Worm (Caenorhabditis elegans) whole organism, L1 larva: ENCODE results near the gene C05G5.7.

Source experiments
- C16A3.4 ChIP-seq: fragments of 150-350 bp; optimal IDR thresholded peaks from 2 replicates; lab custom pipeline; 2014; ENCODE audit warnings: missing biosample characterization, missing genetic modification characterization
- C34B4.2 ChIP-seq: sonication (generic microtip); optimal IDR thresholded peaks from 2 replicates; lab custom pipeline; 2017; ENCODE audit warnings: mild to moderate bottlenecking, missing genetic modification characterization, missing compliant biosample characterization
- aha-1 ChIP-seq: fragments of 150-350 bp; optimal IDR thresholded peaks from 2 replicates; lab custom pipeline; 2014; ENCODE audit warnings: missing biosample characterization, missing genetic modification characterization
- ama-1 ChIP-seq: fragments of 150-350 bp; optimal IDR thresholded peaks from 2 replicates; lab custom pipeline; 2014
- blmp-1 ChIP-seq: fragments of 150-350 bp; optimal IDR thresholded peaks from 2 replicates; lab custom pipeline; 2014; ENCODE audit warnings: missing biosample characterization, missing genetic modification characterization
- ceh-82 ChIP-seq, 3 experiments: fragments of 150-350 bp in 1 of 3; sonication (generic microtip) in 2 of 3; optimal IDR thresholded peaks; 2 replicates each; lab custom pipeline; 2014 to 2017; ENCODE audit warnings: missing biosample characterization in 3 of 3, missing genetic modification characterization in 3 of 3
- dpl-1 ChIP-seq, 3 experiments: fragments of 150-350 bp in 2 of 3; sonication (generic microtip) in 1 of 3; optimal IDR thresholded peaks; 2 replicates each; lab custom pipeline; 2014 to 2017; ENCODE audit warnings: missing biosample characterization in 3 of 3, missing genetic modification characterization in 3 of 3, missing genetic modification reagents in 3 of 3
- efl-1 ChIP-seq, 4 experiments: fragments of 150-350 bp; optimal IDR thresholded peaks in 3 of 4; peaks in 1 of 4; 1 replicate in 1 of 4; 2 replicates in 3 of 4; lab custom pipeline; 2014; ENCODE audit warnings: missing biosample characterization in 2 of 4, missing genetic modification characterization in 2 of 4, missing genetic modification reagents in 2 of 4
- efl-3 ChIP-seq: fragments of 200-800 bp; sonication (Bioruptor generic); optimal IDR thresholded peaks from 2 replicates; lab custom pipeline; 2018; ENCODE audit warnings: mild to moderate bottlenecking, missing genetic modification characterization, missing compliant biosample characterization
- egl-27 ChIP-seq, 2 experiments: fragments of 150-350 bp in 1 of 2; sonication (generic microtip); optimal IDR thresholded peaks; 3 replicates each; lab custom pipeline; 2017 to 2018; ENCODE audit warnings: missing biosample characterization in 2 of 2, missing genetic modification characterization in 2 of 2, missing genetic modification reagents in 2 of 2
- elt-2 ChIP-seq: sonication (generic microtip); optimal IDR thresholded peaks from 2 replicates; lab custom pipeline; 2016; ENCODE audit warnings: missing genetic modification characterization, mild to moderate bottlenecking, inconsistent platforms, missing compliant biosample characterization, missing genetic modification reagents
- elt-3 ChIP-seq, 6 experiments: fragments of 150-350 bp in 1 of 6; sonication (generic microtip); optimal IDR thresholded peaks; 2 replicates each; lab custom pipeline; 2017 to 2018; ENCODE audit warnings: missing biosample characterization in 6 of 6, missing genetic modification characterization in 6 of 6, inconsistent platforms in 1 of 6
- grh-1 ChIP-seq: fragments of 200-800 bp; sonication (Bioruptor generic); IDR thresholded peaks from 2 replicates; pipeline ENCODE4 v1.3.6; 2022; ENCODE audit warnings: missing genetic modification reagents, missing genetic modification characterization, missing compliant biosample characterization
- hlh-4 ChIP-seq: sonication (generic microtip); optimal IDR thresholded peaks from 2 replicates; lab custom pipeline; 2016; ENCODE audit warnings: mild to moderate bottlenecking, missing genetic modification characterization, missing compliant biosample characterization
- hpl-2 ChIP-seq: fragments of 150-350 bp; optimal IDR thresholded peaks from 2 replicates; lab custom pipeline; 2014; ENCODE audit warnings: missing biosample characterization, missing genetic modification reagents, missing genetic modification characterization
- irx-1 ChIP-seq: sonication (generic microtip); optimal IDR thresholded peaks from 2 replicates; lab custom pipeline; 2016; ENCODE audit warnings: missing genetic modification characterization, missing compliant biosample characterization
- jun-1 ChIP-seq: fragments of 150-350 bp; optimal IDR thresholded peaks from 2 replicates; lab custom pipeline; 2014; ENCODE audit warnings: missing biosample characterization, missing genetic modification reagents, missing genetic modification characterization
- lin-13 ChIP-seq: fragments of 150-350 bp; optimal IDR thresholded peaks from 2 replicates; lab custom pipeline; 2014; ENCODE audit warnings: missing biosample characterization, missing genetic modification reagents, missing genetic modification characterization
- lin-14 ChIP-seq: fragments of 200-800 bp; sonication (Bioruptor generic); optimal IDR thresholded peaks from 2 replicates; lab custom pipeline; 2018; ENCODE audit warnings: mild to moderate bottlenecking, missing genetic modification characterization, moderate library complexity, missing compliant biosample characterization
- lin-35 ChIP-seq, 2 experiments: fragments of 150-350 bp; optimal IDR thresholded peaks; 2 replicates each; lab custom pipeline; 2014; ENCODE audit warnings: missing biosample characterization in 2 of 2, missing genetic modification characterization in 2 of 2, missing genetic modification reagents in 2 of 2
- lin-39 ChIP-seq: fragments of 150-350 bp; optimal IDR thresholded peaks from 2 replicates; lab custom pipeline; 2014; ENCODE audit warnings: missing biosample characterization, missing genetic modification reagents, missing genetic modification characterization
- lsy-2 ChIP-seq, 2 experiments: fragments of 150-350 bp; optimal IDR thresholded peaks; 2 replicates each; lab custom pipeline; 2014; ENCODE audit warnings: missing biosample characterization in 2 of 2, missing genetic modification characterization in 2 of 2
- mdl-1 ChIP-seq, 2 experiments: fragments of 150-350 bp; optimal IDR thresholded peaks; 2 replicates each; lab custom pipeline; 2014 to 2017; ENCODE audit warnings: missing biosample characterization in 2 of 2, missing genetic modification characterization in 2 of 2, inconsistent platforms in 1 of 2
- mef-2 ChIP-seq: fragments of 150-350 bp; optimal IDR thresholded peaks from 2 replicates; lab custom pipeline; 2014; ENCODE audit warnings: missing biosample characterization, missing genetic modification characterization
- mep-1 ChIP-seq: fragments of 150-350 bp; optimal IDR thresholded peaks from 2 replicates; lab custom pipeline; 2014; ENCODE audit warnings: missing biosample characterization, missing genetic modification characterization
- nhr-19 ChIP-seq: fragments of 200-800 bp; sonication (Bioruptor generic); conservative IDR thresholded peaks from 2 replicates; pipeline ENCODE4 v1.3.6; 2022; ENCODE audit warnings: missing genetic modification characterization, missing compliant biosample characterization
- nhr-20 ChIP-seq: sonication (generic microtip); optimal IDR thresholded peaks from 2 replicates; lab custom pipeline; 2016; ENCODE audit warnings: mild to moderate bottlenecking, missing genetic modification characterization, missing compliant biosample characterization
- nhr-47 ChIP-seq: sonication (generic microtip); optimal IDR thresholded peaks from 2 replicates; lab custom pipeline; 2016; ENCODE audit warnings: mild to moderate bottlenecking, missing genetic modification characterization, moderate library complexity, missing compliant biosample characterization
- nhr-71 ChIP-seq: sonication (generic microtip); optimal IDR thresholded peaks from 2 replicates; lab custom pipeline; 2016; ENCODE audit warnings: mild to moderate bottlenecking, missing genetic modification characterization, moderate library complexity, missing compliant biosample characterization
- nhr-77 ChIP-seq: fragments of 150-350 bp; optimal IDR thresholded peaks from 2 replicates; lab custom pipeline; 2014; ENCODE audit warnings: missing biosample characterization, missing genetic modification characterization
- nhr-85 ChIP-seq: sonication (generic microtip); peaks from one replicate; lab custom pipeline; 2016; ENCODE audit warnings: missing genetic modification characterization, inconsistent platforms, missing compliant biosample characterization
- nhr-90 ChIP-seq: sonication (generic microtip); optimal IDR thresholded peaks from 2 replicates; lab custom pipeline; 2016; ENCODE audit warnings: mild to moderate bottlenecking, missing genetic modification characterization, missing compliant biosample characterization; ENCODE audit not compliant: poor library complexity
- pag-3 ChIP-seq: sonication (generic microtip); optimal IDR thresholded peaks from 2 replicates; lab custom pipeline; 2017; ENCODE audit warnings: missing genetic modification characterization, mild to moderate bottlenecking, missing compliant biosample characterization, antibody characterized with exemption, borderline replicate concordance; ENCODE audit not compliant: insufficient read depth
- pqm-1 ChIP-seq: sonication (generic microtip); optimal IDR thresholded peaks from 3 replicates; lab custom pipeline; 2017; ENCODE audit warnings: missing biosample characterization, missing genetic modification characterization
- rnt-1 ChIP-seq: sonication (generic microtip); optimal IDR thresholded peaks from 2 replicates; lab custom pipeline; 2016; ENCODE audit warnings: mild to moderate bottlenecking, missing genetic modification characterization, moderate library complexity, missing compliant biosample characterization
- skn-1 ChIP-seq: fragments of 150-350 bp; optimal IDR thresholded peaks from 2 replicates; lab custom pipeline; 2014; ENCODE audit warnings: missing biosample characterization, missing genetic modification characterization
- snu-23 ChIP-seq: sonication (generic microtip); optimal IDR thresholded peaks from 2 replicates; lab custom pipeline; 2016; ENCODE audit warnings: missing genetic modification characterization, missing compliant biosample characterization
- sox-4 ChIP-seq: sonication (generic microtip); optimal IDR thresholded peaks from 2 replicates; lab custom pipeline; 2016; ENCODE audit warnings: missing genetic modification characterization, missing compliant biosample characterization
- sptf-1 ChIP-seq: fragments of 150-350 bp; optimal IDR thresholded peaks from 2 replicates; lab custom pipeline; 2014; ENCODE audit warnings: missing biosample characterization, missing genetic modification characterization
- sup-37 ChIP-seq: fragments of 200-800 bp; sonication (Bioruptor generic); optimal IDR thresholded peaks from 2 replicates; lab custom pipeline; 2018; ENCODE audit warnings: mild to moderate bottlenecking, missing genetic modification characterization, missing compliant biosample characterization
- swsn-7 ChIP-seq: sonication (generic microtip); optimal IDR thresholded peaks from 2 replicates; lab custom pipeline; 2016; ENCODE audit warnings: missing genetic modification characterization, missing compliant biosample characterization
- unc-130 ChIP-seq: fragments of 150-350 bp; optimal IDR thresholded peaks from 2 replicates; lab custom pipeline; 2017; ENCODE audit warnings: missing biosample characterization, missing genetic modification characterization, inconsistent platforms
- unc-98 ChIP-seq: fragments of 200-800 bp; sonication (Bioruptor generic); IDR thresholded peaks from 2 replicates; pipeline ENCODE4 v1.3.6; 2022; ENCODE audit warnings: missing genetic modification characterization, missing compliant biosample characterization
- vab-15 ChIP-seq: sonication (generic microtip); optimal IDR thresholded peaks from 2 replicates; lab custom pipeline; 2017; ENCODE audit warnings: missing genotype, mild to moderate bottlenecking, missing genetic modification characterization, missing compliant biosample characterization
- xbp-1 ChIP-seq: sonication (generic microtip); optimal IDR thresholded peaks from 2 replicates; lab custom pipeline; 2016; ENCODE audit warnings: missing genetic modification characterization, missing compliant biosample characterization
- ztf-11 ChIP-seq, 2 experiments: sonication (generic microtip); optimal IDR thresholded peaks; 2 replicates each; lab custom pipeline; 2016 to 2017; ENCODE audit warnings: missing genetic modification characterization in 2 of 2, missing biosample characterization in 1 of 2, missing compliant biosample characterization in 1 of 2
- ztf-4 ChIP-seq: fragments of 150-350 bp; optimal IDR thresholded peaks from 2 replicates; lab custom pipeline; 2014; ENCODE audit warnings: missing biosample characterization, missing genetic modification characterization

Gene C05G5.7

DNA sequence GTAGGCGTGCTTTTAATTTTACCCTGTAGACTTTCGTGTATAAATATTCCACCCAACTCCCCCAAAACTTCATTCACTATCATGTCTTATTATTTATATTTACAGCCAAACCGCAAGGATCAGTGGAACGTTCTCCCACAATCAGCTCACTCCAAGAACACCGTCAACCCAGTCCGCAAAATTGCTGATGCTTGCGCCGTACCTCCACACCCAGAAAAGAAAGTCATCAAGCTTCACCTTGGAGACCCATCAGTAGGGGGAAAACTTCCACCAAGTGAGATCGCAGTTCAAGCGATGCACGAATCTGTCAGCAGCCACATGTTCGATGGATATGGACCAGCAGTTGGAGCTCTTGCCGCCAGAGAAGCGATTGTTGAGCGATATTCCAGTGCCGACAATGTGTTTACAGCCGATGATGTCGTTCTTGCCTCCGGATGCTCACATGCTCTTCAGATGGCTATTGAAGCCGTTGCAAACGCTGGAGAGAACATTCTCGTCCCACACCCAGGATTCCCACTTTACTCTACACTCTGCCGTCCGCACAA is 47.7 kb upstream of the C05G5.7 start:
- TF ChIP-seq efl-1 (optimal IDR thresholded peaks at IDR 0.05; lab: Kevin White, UChicago) (no peak), efl-1 (GFP tag; optimal IDR thresholded peaks at IDR 0.05 in 1 of 2; lab: Kevin White, UChicago) (peak in 1 of 2 experiments; percentile 30), swsn-7 (tag; lab: Kevin White, UChicago) (no peak)

ce11 chrX:14790320-14791048 is 46.9 kb upstream of the C05G5.7 start, which contains the start of gene tatn-1:
TSS of gene tatn-1 (plus strand) at chrX:14791008.
- peak; percentile 95 for TF ChIP-seq elt-2 (tag; lab: Kevin White, UChicago)
- TF ChIP-seq pag-3 (tag; lab: Kevin White, UChicago) = no peak
- peak; percentile 2 for TF ChIP-seq nhr-77 (tag; lab: Kevin White, UChicago)
- TF ChIP-seq hlh-4 (tag; lab: Kevin White, UChicago) = no peak
- peak; percentile 38 for TF ChIP-seq mef-2 (tag; lab: Kevin White, UChicago)
- TF ChIP-seq nhr-20 (tag; lab: Kevin White, UChicago) = peak; percentile 99
- TF ChIP-seq sptf-1 (tag; lab: Kevin White, UChicago) = no peak
- peak; percentile 51 to 65 for TF ChIP-seq lsy-2 (tag; optimal IDR thresholded peaks at IDR 0.05; lab: Kevin White, UChicago)
- TF ChIP-seq grh-1 (GFP tag; lab: Robert Waterston, UW) = peak; percentile 83
- TF ChIP-seq unc-130 (tag; lab: Kevin White, UChicago) = peak; percentile 46
- peak; percentile 37 to 80 for TF ChIP-seq lin-35 (GFP tag; optimal IDR thresholded peaks at IDR 0.05; lab: Kevin White, UChicago)
- TF ChIP-seq nhr-71 (tag; lab: Kevin White, UChicago) = peak; percentile 95
- TF ChIP-seq efl-3 (GFP tag; lab: Kevin White, UChicago) = peak; percentile 52
- TF ChIP-seq rnt-1 = peak; percentile 30
- TF ChIP-seq jun-1 = peak; percentile 50
- TF ChIP-seq unc-98 (GFP tag; lab: Robert Waterston, UW) = no peak
- TF ChIP-seq swsn-7 (tag; lab: Kevin White, UChicago) = peak; percentile 41
- TF ChIP-seq nhr-90 = peak; percentile 95
- TF ChIP-seq C34B4.2 = no peak
- TF ChIP-seq egl-27 (tag; optimal IDR thresholded peaks at IDR 0.05; lab: Kevin White, UChicago) = peak; percentile 29 to 66
- TF ChIP-seq vab-15 (tag; lab: Kevin White, UChicago) = peak; percentile 45
- TF ChIP-seq nhr-47 (tag; lab: Kevin White, UChicago) = peak; percentile 78
- TF ChIP-seq efl-1 (optimal IDR thresholded peaks at IDR 0.05; lab: Kevin White, UChicago) = peak; percentile 18 to 24
- peak in 1 of 2 experiments; percentile 95 for TF ChIP-seq efl-1 (GFP tag; optimal IDR thresholded peaks at IDR 0.05 in 1 of 2; lab: Kevin White, UChicago)
- TF ChIP-seq lin-14 (GFP tag; lab: Kevin White, UChicago) = peak; percentile 96
- TF ChIP-seq xbp-1 (tag; lab: Kevin White, UChicago) = peak; percentile 71
- peak; percentile 93 for TF ChIP-seq blmp-1 (tag; lab: Kevin White, UChicago)
- peak; percentile 100 for TF ChIP-seq nhr-85 (tag; lab: Kevin White, UChicago)
- TF ChIP-seq ztf-4 (tag; lab: Kevin White, UChicago) = peak; percentile 74
- peak; percentile 81 for TF ChIP-seq irx-1
- TF ChIP-seq mep-1 (tag; lab: Kevin White, UChicago) = peak; percentile 75
- TF ChIP-seq C16A3.4 = peak; percentile 48
- peak; percentile 84 to 99 for TF ChIP-seq mdl-1 (tag; optimal IDR thresholded peaks at IDR 0.05; lab: Kevin White, UChicago)
- peak; percentile 55 for TF ChIP-seq skn-1 (tag; lab: Kevin White, UChicago)
- peak; percentile 72 for TF ChIP-seq nhr-19 (GFP tag; lab: Robert Waterston, UW)
- no peak for TF ChIP-seq lin-13
- TF ChIP-seq sox-4 (tag; lab: Kevin White, UChicago) = no peak
- TF ChIP-seq dpl-1 (GFP tag; optimal IDR thresholded peaks at IDR 0.05; lab: Kevin White, UChicago) = peak in 2 of 3 experiments; percentile 1 to 38
- TF ChIP-seq ceh-82 (tag; optimal IDR thresholded peaks at IDR 0.05; lab: Kevin White, UChicago) = peak in 1 of 3 experiments; percentile 0
- no peak for TF ChIP-seq hpl-2 (GFP tag; lab: Kevin White, UChicago)
- no peak for TF ChIP-seq sup-37 (GFP tag; lab: Kevin White, UChicago)
- TF ChIP-seq pqm-1 (tag; lab: Kevin White, UChicago) = peak; percentile 17
- TF ChIP-seq lin-39 (tag; lab: Kevin White, UChicago) = peak; percentile 11
- no peak for TF ChIP-seq ama-1 (lab: Kevin White, UChicago)
- TF ChIP-seq ztf-11 (tag; optimal IDR thresholded peaks at IDR 0.05; lab: Kevin White, UChicago) = peak in 1 of 2 experiments; percentile 6
- TF ChIP-seq elt-3 (tag; optimal IDR thresholded peaks at IDR 0.05; lab: Kevin White, UChicago) = peak in 5 of 6 experiments; percentile 2 to 90 (median 42)
- peak; percentile 85 for TF ChIP-seq snu-23 (GFP tag; lab: Kevin White, UChicago)
- TF ChIP-seq aha-1 = no peak
